Worm (Caenorhabditis elegans): ENCODE results near the gene ubq-1.

Gene ubq-1

ce11 chrIII:5981407-5981806 is 41.4 kb downstream of the ubq-1 start:
- no peak for TF ChIP-seq cog-1 (tag; optimal IDR thresholded peaks at IDR 0.05)
- TF ChIP-seq med-1 (GFP tag; optimal IDR thresholded peaks at IDR 0.05; ENCODE audit: insufficient read depth), result no peak
- no peak for TF ChIP-seq flt-1 (GFP tag; IDR thresholded peaks at IDR 0.05)
- TF ChIP-seq klf-2 (GFP tag; conservative IDR thresholded peaks at IDR 0.05), result no peak
- TF ChIP-seq ref-1 (GFP tag; conservative IDR thresholded peaks at IDR 0.05), result no peak
- TF ChIP-seq ztf-23 (GFP tag; IDR thresholded peaks at IDR 0.05), result no peak
- TF ChIP-seq tab-1 (GFP tag; IDR thresholded peaks at IDR 0.05), result no peak
- no peak for TF ChIP-seq ztf-29 (GFP tag; IDR thresholded peaks at IDR 0.05)
- no peak for TF ChIP-seq T22C8.4 (GFP tag; IDR thresholded peaks at IDR 0.05)

ce11 chrIII:5982026-5982425 is 42.0 kb downstream of the ubq-1 start, which contains the start of gene frm-2:
frm-2 (minus strand) TSS chrIII:5982126.
- TF ChIP-seq med-1 (GFP tag; optimal IDR thresholded peaks at IDR 0.05; ENCODE audit: insufficient read depth) (no peak), ref-1 (GFP tag; conservative IDR thresholded peaks at IDR 0.05) (no peak), tab-1 (GFP tag; IDR thresholded peaks at IDR 0.05) (no peak), T22C8.4 (GFP tag; IDR thresholded peaks at IDR 0.05) (no peak), ztf-23 (GFP tag; IDR thresholded peaks at IDR 0.05) (no peak), klf-2 (GFP tag; conservative IDR thresholded peaks at IDR 0.05) (no peak), ztf-29 (GFP tag; IDR thresholded peaks at IDR 0.05) (no peak), cog-1 (tag; optimal IDR thresholded peaks at IDR 0.05) (no peak), flt-1 (GFP tag; IDR thresholded peaks at IDR 0.05) (no peak)

ce11 chrIII:5982753-5983390 is 42.8 kb downstream of the ubq-1 start:
- TF ChIP-seq tab-1 (GFP tag; IDR thresholded peaks at IDR 0.05) (no peak), cog-1 (tag; optimal IDR thresholded peaks at IDR 0.05) (no peak), med-1 (GFP tag; optimal IDR thresholded peaks at IDR 0.05; ENCODE audit: insufficient read depth) (no peak), flt-1 (GFP tag; IDR thresholded peaks at IDR 0.05) (no peak), T22C8.4 (GFP tag; IDR thresholded peaks at IDR 0.05) (no peak), ref-1 (GFP tag; conservative IDR thresholded peaks at IDR 0.05) (no peak), ztf-23 (GFP tag; IDR thresholded peaks at IDR 0.05) (no peak), ztf-29 (GFP tag; IDR thresholded peaks at IDR 0.05) (no peak), klf-2 (GFP tag; conservative IDR thresholded peaks at IDR 0.05) (no peak)

ce11 chrIII:5985340-5985739 is 45.3 kb downstream of the ubq-1 start, which contains the start of gene T04C9.3:
T04C9.3 (plus strand) TSS chrIII:5985640.
- no peak for TF ChIP-seq ztf-23 (GFP tag; IDR thresholded peaks at IDR 0.05)
- TF ChIP-seq cog-1 (tag; optimal IDR thresholded peaks at IDR 0.05), result no peak
- TF ChIP-seq klf-2 (GFP tag; conservative IDR thresholded peaks at IDR 0.05), result no peak
- no peak for TF ChIP-seq flt-1 (GFP tag; IDR thresholded peaks at IDR 0.05)
- TF ChIP-seq ref-1 (GFP tag; conservative IDR thresholded peaks at IDR 0.05), result no peak
- no peak for TF ChIP-seq med-1 (GFP tag; optimal IDR thresholded peaks at IDR 0.05; ENCODE audit: insufficient read depth)
- no peak for TF ChIP-seq T22C8.4 (GFP tag; IDR thresholded peaks at IDR 0.05)
- TF ChIP-seq ztf-29 (GFP tag; IDR thresholded peaks at IDR 0.05), result no peak
- no peak for TF ChIP-seq tab-1 (GFP tag; IDR thresholded peaks at IDR 0.05)

ce11 chrIII:5988010-5988409 is 48.0 kb downstream of the ubq-1 start:
- TF ChIP-seq T22C8.4 (GFP tag; IDR thresholded peaks at IDR 0.05) (no peak), tab-1 (GFP tag; IDR thresholded peaks at IDR 0.05) (no peak), flt-1 (GFP tag; IDR thresholded peaks at IDR 0.05) (no peak), ztf-23 (GFP tag; IDR thresholded peaks at IDR 0.05) (no peak), klf-2 (GFP tag; conservative IDR thresholded peaks at IDR 0.05) (no peak), ref-1 (GFP tag; conservative IDR thresholded peaks at IDR 0.05) (no peak), cog-1 (tag; optimal IDR thresholded peaks at IDR 0.05) (no peak), med-1 (GFP tag; optimal IDR thresholded peaks at IDR 0.05; ENCODE audit: insufficient read depth) (no peak), ztf-29 (GFP tag; IDR thresholded peaks at IDR 0.05) (no peak)

- no peak for TF ChIP-seq klf-2 (GFP tag; conservative IDR thresholded peaks at IDR 0.05)
- no peak for TF ChIP-seq cog-1 (tag; optimal IDR thresholded peaks at IDR 0.05)
- TF ChIP-seq ref-1 (GFP tag; conservative IDR thresholded peaks at IDR 0.05), result no peak
- TF ChIP-seq tab-1 (GFP tag; IDR thresholded peaks at IDR 0.05), result no peak
- no peak for TF ChIP-seq med-1 (GFP tag; optimal IDR thresholded peaks at IDR 0.05; ENCODE audit: insufficient read depth)
- TF ChIP-seq flt-1 (GFP tag; IDR thresholded peaks at IDR 0.05), result no peak
- TF ChIP-seq T22C8.4 (GFP tag; IDR thresholded peaks at IDR 0.05), result no peak
Observed at ce11 chrIII:5988461-5988860, 48.4 kb downstream of the ubq-1 start.

ce11 chrIII:5988991-5989726 is 49.1 kb downstream of the ubq-1 start:
- TF ChIP-seq med-1 (GFP tag; optimal IDR thresholded peaks at IDR 0.05; ENCODE audit: insufficient read depth) (no peak), cog-1 (tag; optimal IDR thresholded peaks at IDR 0.05) (no peak), T22C8.4 (GFP tag; IDR thresholded peaks at IDR 0.05) (no peak), tab-1 (GFP tag; IDR thresholded peaks at IDR 0.05) (no peak), ztf-29 (GFP tag; IDR thresholded peaks at IDR 0.05) (no peak)

ce11 chrIII:5990090-5990489 is 50.0 kb downstream of the ubq-1 start:
- TF ChIP-seq flt-1 (GFP tag; IDR thresholded peaks at IDR 0.05), result no peak
- no peak for TF ChIP-seq cog-1 (tag; optimal IDR thresholded peaks at IDR 0.05)
- TF ChIP-seq ztf-23 (GFP tag; IDR thresholded peaks at IDR 0.05), result no peak
- TF ChIP-seq klf-2 (GFP tag; conservative IDR thresholded peaks at IDR 0.05), result no peak
- no peak for TF ChIP-seq tab-1 (GFP tag; IDR thresholded peaks at IDR 0.05)
- TF ChIP-seq med-1 (GFP tag; optimal IDR thresholded peaks at IDR 0.05; ENCODE audit: insufficient read depth), result no peak
- no peak for TF ChIP-seq ref-1 (GFP tag; conservative IDR thresholded peaks at IDR 0.05)
- no peak for TF ChIP-seq T22C8.4 (GFP tag; IDR thresholded peaks at IDR 0.05)
- no peak for TF ChIP-seq ztf-29 (GFP tag; IDR thresholded peaks at IDR 0.05)

- TF ChIP-seq klf-2 (GFP tag; conservative IDR thresholded peaks at IDR 0.05) (no peak), T22C8.4 (GFP tag; IDR thresholded peaks at IDR 0.05) (no peak), flt-1 (GFP tag; IDR thresholded peaks at IDR 0.05) (no peak), ztf-29 (GFP tag; IDR thresholded peaks at IDR 0.05) (no peak), ztf-23 (GFP tag; IDR thresholded peaks at IDR 0.05) (no peak), med-1 (GFP tag; optimal IDR thresholded peaks at IDR 0.05; ENCODE audit: insufficient read depth) (no peak), cog-1 (tag; optimal IDR thresholded peaks at IDR 0.05) (no peak), ref-1 (GFP tag; conservative IDR thresholded peaks at IDR 0.05) (no peak), tab-1 (GFP tag; IDR thresholded peaks at IDR 0.05) (no peak)
Observed at ce11 chrIII:5991142-5991930, 51.3 kb downstream of the ubq-1 start, which contains the start of gene T04C9.2. T04C9.2 (plus strand) TSS chrIII:5991880.

Data from whole organism, midembryonic.